Worm (Caenorhabditis elegans) whole organism, midembryonic: ENCODE results near the gene myrf-2.

Source experiments
- T22C8.4 ChIP-seq: fragments of 200-800 bp; sonication (Bioruptor generic); IDR thresholded peaks from 2 replicates; pipeline ENCODE4 v1.3.6; 2022; ENCODE audit warnings: missing genetic modification characterization, missing compliant biosample characterization
- cog-1 ChIP-seq: sonication (generic microtip); optimal IDR thresholded peaks from 2 replicates; lab custom pipeline; 2016; ENCODE audit warnings: missing genetic modification characterization, missing compliant biosample characterization
- flt-1 ChIP-seq: fragments of 200-800 bp; sonication (Bioruptor generic); IDR thresholded peaks from 2 replicates; pipeline ENCODE4 v1.3.6; 2022; ENCODE audit warnings: missing genetic modification characterization, missing compliant biosample characterization
- klf-2 ChIP-seq: fragments of 200-800 bp; sonication (Bioruptor generic); conservative IDR thresholded peaks from 2 replicates; pipeline ENCODE4 v1.3.6; 2022; ENCODE audit warnings: missing genetic modification reagents, missing genetic modification characterization, missing compliant biosample characterization
- med-1 ChIP-seq: sonication (generic microtip); optimal IDR thresholded peaks from 2 replicates; lab custom pipeline; 2017; ENCODE audit warnings: missing genetic modification characterization, mild to moderate bottlenecking, missing compliant biosample characterization, antibody characterized with exemption, missing genetic modification reagents; ENCODE audit not compliant: insufficient read depth
- ref-1 ChIP-seq: fragments of 200-800 bp; sonication (Bioruptor generic); conservative IDR thresholded peaks from 2 replicates; pipeline ENCODE4 v1.3.6; 2022; ENCODE audit warnings: missing genetic modification reagents, missing genetic modification characterization, missing compliant biosample characterization
- tab-1 ChIP-seq: fragments of 200-800 bp; sonication (Bioruptor generic); IDR thresholded peaks from 2 replicates; pipeline ENCODE4 v1.3.6; 2022; ENCODE audit warnings: missing genetic modification characterization, missing compliant biosample characterization
- ztf-23 ChIP-seq: fragments of 200-800 bp; sonication (Bioruptor generic); IDR thresholded peaks from 2 replicates; pipeline ENCODE4 v1.3.6; 2022; ENCODE audit warnings: missing genetic modification reagents, missing genetic modification characterization, missing compliant biosample characterization
- ztf-29 ChIP-seq: fragments of 200-800 bp; sonication (Bioruptor generic); IDR thresholded peaks from 2 replicates; pipeline ENCODE4 v1.3.6; 2022; ENCODE audit warnings: missing genetic modification reagents, missing genetic modification characterization, missing compliant biosample characterization

myrf-2 gene

ce11 chrX:10133082-10133481 is 61.1 kb downstream of the myrf-2 start, which contains the start of gene unc-58:
unc-58 (minus strand) TSS chrX:10133182.
- TF ChIP-seq klf-2 (no peak), ztf-23 (no peak), flt-1 (GFP tag; lab: Robert Waterston, UW) (no peak), T22C8.4 (GFP tag; lab: Robert Waterston, UW) (no peak), ztf-29 (GFP tag; lab: Robert Waterston, UW) (no peak), tab-1 (GFP tag; lab: Robert Waterston, UW) (no peak), cog-1 (tag; lab: Kevin White, UChicago) (no peak), med-1 (GFP tag; lab: Kevin White, UChicago) (no peak), ref-1 (GFP tag; lab: Robert Waterston, UW) (no peak)

- TF ChIP-seq T22C8.4 (GFP tag; lab: Robert Waterston, UW) (peak; percentile 91), cog-1 (tag; lab: Kevin White, UChicago) (peak; percentile 68), ztf-23 (peak; percentile 89), flt-1 (GFP tag; lab: Robert Waterston, UW) (peak; percentile 93), ref-1 (GFP tag; lab: Robert Waterston, UW) (peak; percentile 83), klf-2 (peak; percentile 93), ztf-29 (GFP tag; lab: Robert Waterston, UW) (peak; percentile 41; the same call in 1 of the 2 replicates), tab-1 (GFP tag; lab: Robert Waterston, UW) (peak; percentile 94), med-1 (GFP tag; lab: Kevin White, UChicago) (peak; percentile 32)
Measured at ce11 chrX:10132546-10133032, 61.6 kb downstream of the myrf-2 start.
